Worm (Caenorhabditis elegans): Measurements from ENCODE around the gene tac-1.
A peak's percentile ranks its signal among the peaks of the same experiment; 100 is the strongest.

- TF ChIP-seq fkh-10 (GFP tag; optimal IDR thresholded peaks at IDR 0.05) (no peak), ceh-22 (tag; optimal IDR thresholded peaks at IDR 0.05) (no peak), ceh-31 (tag; optimal IDR thresholded peaks at IDR 0.05) (peak; percentile 98), sox-4 (tag; optimal IDR thresholded peaks at IDR 0.05) (no peak), nfya-1 (tag; optimal IDR thresholded peaks at IDR 0.05) (peak; percentile 83), fkh-6 (tag; optimal IDR thresholded peaks at IDR 0.05) (peak; percentile 79), pqm-1 (tag; optimal IDR thresholded peaks at IDR 0.05) (peak; percentile 69), ceh-34 (tag; optimal IDR thresholded peaks at IDR 0.05) (peak; percentile 84), ama-1 (optimal IDR thresholded peaks at IDR 0.05) (no peak), eyg-1 (tag; optimal IDR thresholded peaks at IDR 0.05) (peak; percentile 51), elt-2 (tag; optimal IDR thresholded peaks at IDR 0.05) (peak; percentile 56)
Observed at ce11 chrII:14794935-14795454, 41.3 kb upstream of the tac-1 start, which contains the start of gene eif-3.B.
